Fruit fly (Drosophila melanogaster) whole organism, embryonic: ENCODE results near the gene woc.

Source experiments
- Atf-2 ChIP-seq: fragments of 200-800 bp; sonication (Bioruptor generic); optimal IDR thresholded peaks from 2 replicates; lab custom pipeline; 2016; ENCODE audit warnings: missing biosample characterization, missing genetic modification characterization
- Awh ChIP-seq: fragments of 200-800 bp; sonication (Bioruptor generic); IDR thresholded peaks from 2 replicates; pipeline ENCODE4, ENCODE4 v1.3.6; 2022; ENCODE audit warnings: missing biosample characterization, missing genetic modification characterization
- Bdp1 ChIP-seq: fragments of 200-800 bp; sonication (Bioruptor generic); optimal IDR thresholded peaks from 3 replicates; lab custom pipeline; 2016; ENCODE audit warnings: missing biosample characterization, missing genetic modification characterization
- BtbVII ChIP-seq: fragments of 200-800 bp; sonication (Bioruptor generic); optimal IDR thresholded peaks from 3 replicates; lab custom pipeline; 2017; ENCODE audit warnings: missing biosample characterization, mild to moderate bottlenecking, missing genetic modification characterization
- CG10209 ChIP-seq: fragments of 200-800 bp; sonication (Bioruptor generic); optimal IDR thresholded peaks from 3 replicates; lab custom pipeline; 2017; ENCODE audit warnings: missing biosample characterization, mild to moderate bottlenecking, missing genetic modification characterization, missing genetic modification reagents
- CG11093 ChIP-seq: fragments of 200-800 bp; sonication (Bioruptor generic); IDR thresholded peaks from 3 replicates; pipeline ENCODE4 v1.3.6; 2022; ENCODE audit warnings: missing biosample characterization, missing genetic modification characterization
- CG12104 ChIP-seq: fragments of 200-800 bp; sonication (Bioruptor generic); optimal IDR thresholded peaks from 3 replicates; lab custom pipeline; 2016; ENCODE audit warnings: missing biosample characterization, missing genetic modification characterization
- CG13287 ChIP-seq: fragments of 200-800 bp; sonication (Bioruptor generic); IDR thresholded peaks from 2 replicates; pipeline ENCODE4 v1.3.6; 2022; ENCODE audit warnings: missing biosample characterization, missing genetic modification characterization; ENCODE audit not compliant: partially characterized antibody
- CG14050 ChIP-seq: fragments of 200-800 bp; sonication (Bioruptor generic); IDR thresholded peaks from 3 replicates; pipeline ENCODE4 v1.3.6; 2022; ENCODE audit warnings: missing biosample characterization, missing genetic modification characterization
- CG16813 ChIP-seq: fragments of 200-800 bp; sonication (Bioruptor generic); IDR thresholded peaks from 3 replicates; pipeline ENCODE4 v1.3.6; 2022; ENCODE audit warnings: missing biosample characterization, missing genetic modification characterization; ENCODE audit not compliant: partially characterized antibody
- CG17568 ChIP-seq: fragments of 200-800 bp; sonication (Bioruptor generic); optimal IDR thresholded peaks from 2 replicates; lab custom pipeline; 2018; ENCODE audit warnings: missing biosample characterization, mild to moderate bottlenecking, missing genetic modification characterization, moderate library complexity
- CG2202 ChIP-seq: fragments of 200-800 bp; sonication (Bioruptor generic); optimal IDR thresholded peaks from 2 replicates; lab custom pipeline; 2018; ENCODE audit warnings: missing biosample characterization, mild to moderate bottlenecking, missing genetic modification characterization
- CG30020 ChIP-seq: fragments of 200-800 bp; optimal IDR thresholded peaks from 2 replicates; lab custom pipeline; 2019; ENCODE audit warnings: missing biosample characterization, mild to moderate bottlenecking, missing genetic modification characterization, moderate library complexity
- CG4282 ChIP-seq: fragments of 200-800 bp; sonication (Bioruptor generic); optimal IDR thresholded peaks from 2 replicates; lab custom pipeline; 2016; ENCODE audit warnings: missing biosample characterization, missing genetic modification characterization
- CG43689 ChIP-seq: fragments of 200-800 bp; sonication (Bioruptor generic); IDR thresholded peaks from 2 replicates; pipeline ENCODE4 v1.3.6; 2022; ENCODE audit warnings: missing biosample characterization, missing genetic modification characterization
- CG4730 ChIP-seq: fragments of 200-800 bp; sonication (Bioruptor generic); IDR thresholded peaks from 2 replicates; pipeline ENCODE4 v1.3.6; 2022; ENCODE audit warnings: missing biosample characterization, missing genetic modification characterization
- CG7556 ChIP-seq: fragments of 200-800 bp; sonication (Bioruptor generic); optimal IDR thresholded peaks from 2 replicates; lab custom pipeline; 2017; ENCODE audit warnings: missing biosample characterization, mild to moderate bottlenecking, missing genetic modification characterization
- CG7928 ChIP-seq: fragments of 200-800 bp; sonication (Bioruptor generic); optimal IDR thresholded peaks from 2 replicates; lab custom pipeline; 2017; ENCODE audit warnings: missing biosample characterization, mild to moderate bottlenecking, missing genetic modification characterization
- CG8359 ChIP-seq: fragments of 200-800 bp; sonication (Bioruptor generic); optimal IDR thresholded peaks from 2 replicates; lab custom pipeline; 2017; ENCODE audit warnings: missing biosample characterization, mild to moderate bottlenecking, missing genetic modification characterization, borderline replicate concordance
- CG9817 ChIP-seq: fragments of 200-800 bp; sonication (Bioruptor generic); optimal IDR thresholded peaks from 2 replicates; lab custom pipeline; 2018; ENCODE audit warnings: missing biosample characterization, mild to moderate bottlenecking, missing genetic modification characterization, moderate library complexity
- CG9876 ChIP-seq: fragments of 200-800 bp; sonication (Bioruptor generic); optimal IDR thresholded peaks from 2 replicates; lab custom pipeline; 2016; ENCODE audit warnings: missing biosample characterization, missing genetic modification characterization
- CrebB ChIP-seq: fragments of 200-800 bp; sonication (Bioruptor generic); optimal IDR thresholded peaks from 3 replicates; lab custom pipeline; 2018; ENCODE audit warnings: missing biosample characterization, mild to moderate bottlenecking, missing genetic modification characterization
- Deaf1 ChIP-seq: fragments of 200-800 bp; optimal IDR thresholded peaks from 3 replicates; lab custom pipeline; 2019; ENCODE audit warnings: missing biosample characterization, mild to moderate bottlenecking, missing genetic modification characterization, moderate library complexity
- Fer1 ChIP-seq: fragments of 200-800 bp; sonication (Bioruptor generic); optimal IDR thresholded peaks from 2 replicates; lab custom pipeline; 2017; ENCODE audit warnings: missing biosample characterization, mild to moderate bottlenecking, missing genetic modification characterization
- GATAe ChIP-seq: fragments of 200-800 bp; sonication (Bioruptor generic); conservative IDR thresholded peaks from 2 replicates; pipeline ENCODE4 v1.3.6; 2022; ENCODE audit warnings: missing biosample characterization, missing genetic modification characterization
- Med ChIP-seq: fragments of 200-800 bp; sonication (Bioruptor generic); peaks from one replicate; lab custom pipeline; 2016; ENCODE audit warnings: missing biosample characterization, missing genetic modification characterization, mild to moderate bottlenecking, inconsistent platforms, moderate library complexity
- NfI ChIP-seq: fragments of 200-800 bp; sonication (Bioruptor generic); optimal IDR thresholded peaks from 3 replicates; lab custom pipeline; 2018; ENCODE audit warnings: missing biosample characterization, mild to moderate bottlenecking, missing genetic modification characterization, moderate library complexity
- Sin3A ChIP-seq: fragments of >200 bp; optimal IDR thresholded peaks from 2 replicates; lab custom pipeline; 2018
- YL-1 ChIP-seq: fragments of 200-800 bp; sonication (Bioruptor generic); optimal IDR thresholded peaks from 3 replicates; lab custom pipeline; 2017; ENCODE audit warnings: missing biosample characterization, mild to moderate bottlenecking, missing genetic modification characterization
- abd-A ChIP-seq: fragments of 200-800 bp; sonication (Bioruptor generic); optimal IDR thresholded peaks from 3 replicates; lab custom pipeline; 2019; ENCODE audit warnings: missing biosample characterization, mild to moderate bottlenecking, missing genetic modification characterization, moderate library complexity
- ap ChIP-seq: fragments of 200-800 bp; sonication (Bioruptor generic); IDR thresholded peaks from 2 replicates; pipeline ENCODE4 v1.3.6; 2022; ENCODE audit warnings: missing biosample characterization, missing genetic modification characterization
- chif ChIP-seq, 2 experiments: fragments of 200-800 bp; sonication (Bioruptor generic); optimal IDR thresholded peaks; 3 replicates each; lab custom pipeline; 2016; ENCODE audit warnings: missing biosample characterization in 2 of 2, missing genetic modification characterization in 2 of 2
- cwo ChIP-seq: fragments of 200-800 bp; sonication (Bioruptor generic); optimal IDR thresholded peaks from 3 replicates; lab custom pipeline; 2017; ENCODE audit warnings: missing biosample characterization, missing genetic modification characterization, mild to moderate bottlenecking, moderate library complexity, missing genetic modification reagents
- da ChIP-seq: fragments of 200-800 bp; sonication (Bioruptor generic); optimal IDR thresholded peaks from 2 replicates; lab custom pipeline; 2016; ENCODE audit warnings: missing biosample characterization, missing genetic modification characterization
- dmrt11E ChIP-seq: fragments of 200-800 bp; sonication (Bioruptor generic); optimal IDR thresholded peaks from 3 replicates; lab custom pipeline; 2018; ENCODE audit warnings: missing biosample characterization, mild to moderate bottlenecking, missing genetic modification characterization, moderate library complexity
- en ChIP-seq: fragments of 200-800 bp; sonication (Bioruptor generic); optimal IDR thresholded peaks from 2 replicates; lab custom pipeline; 2016; ENCODE audit warnings: missing biosample characterization, missing genetic modification characterization
- grau ChIP-seq: fragments of 200-800 bp; optimal IDR thresholded peaks from 3 replicates; lab custom pipeline; 2019; ENCODE audit warnings: missing biosample characterization, mild to moderate bottlenecking, missing genetic modification characterization, moderate library complexity
- grn ChIP-seq: fragments of 200-800 bp; sonication (Bioruptor generic); optimal IDR thresholded peaks from 3 replicates; lab custom pipeline; 2017; ENCODE audit warnings: missing biosample characterization, missing genetic modification characterization
- gsb ChIP-seq: fragments of 200-800 bp; sonication (Bioruptor generic); IDR thresholded peaks from 2 replicates; pipeline ENCODE4 v1.3.6; 2022; ENCODE audit warnings: missing biosample characterization, missing genetic modification characterization
- her ChIP-seq: fragments of 200-800 bp; sonication (Bioruptor generic); optimal IDR thresholded peaks from 2 replicates; lab custom pipeline; 2016; ENCODE audit warnings: missing biosample characterization, missing genetic modification characterization
- inv ChIP-seq: fragments of 200-800 bp; sonication (Bioruptor generic); IDR thresholded peaks from 2 replicates; pipeline ENCODE4 v1.3.6; 2022; ENCODE audit warnings: missing biosample characterization, missing genetic modification characterization; ENCODE audit not compliant: partially characterized antibody
- knrl ChIP-seq: fragments of 200-800 bp; sonication (Bioruptor generic); IDR thresholded peaks from 3 replicates; pipeline ENCODE4 v1.3.6; 2022; ENCODE audit warnings: missing biosample characterization, missing genetic modification characterization; ENCODE audit not compliant: partially characterized antibody
- lab ChIP-seq: fragments of 200-800 bp; sonication (Bioruptor generic); optimal IDR thresholded peaks from 3 replicates; lab custom pipeline; 2017; ENCODE audit warnings: missing biosample characterization, missing genetic modification characterization, mild to moderate bottlenecking, moderate library complexity, missing genetic modification reagents
- mam ChIP-seq: fragments of 200-800 bp; sonication (Bioruptor generic); optimal IDR thresholded peaks from 3 replicates; lab custom pipeline; 2016; ENCODE audit warnings: missing biosample characterization, missing genetic modification characterization
- pfk ChIP-seq: fragments of 200-800 bp; sonication (Bioruptor generic); optimal IDR thresholded peaks from 2 replicates; lab custom pipeline; 2018; ENCODE audit warnings: missing biosample characterization, mild to moderate bottlenecking, missing genetic modification characterization, moderate library complexity
- ro ChIP-seq: fragments of 200-800 bp; sonication (Bioruptor generic); IDR thresholded peaks from 2 replicates; pipeline ENCODE4 v1.3.6; 2022; ENCODE audit warnings: missing biosample characterization, missing genetic modification characterization
- slou ChIP-seq: fragments of 200-800 bp; sonication (Bioruptor generic); optimal IDR thresholded peaks from 3 replicates; lab custom pipeline; 2016; ENCODE audit warnings: missing biosample characterization, missing genetic modification characterization
- sob ChIP-seq: fragments of 200-800 bp; sonication (Bioruptor generic); IDR thresholded peaks from 2 replicates; pipeline ENCODE4 v1.3.6; 2022; ENCODE audit warnings: missing biosample characterization, missing genetic modification characterization
- tin ChIP-seq: fragments of 200-800 bp; sonication (Bioruptor generic); optimal IDR thresholded peaks from 3 replicates; lab custom pipeline; 2016; ENCODE audit warnings: missing biosample characterization, missing genetic modification characterization
- vfl ChIP-seq: fragments of 200-800 bp; sonication (Bioruptor generic); optimal IDR thresholded peaks from 2 replicates; lab custom pipeline; 2016; ENCODE audit warnings: missing biosample characterization, missing genetic modification characterization
- z ChIP-seq: fragments of 200-800 bp; sonication (Bioruptor generic); IDR thresholded peaks from 3 replicates; pipeline ENCODE4 v1.3.6; 2022; ENCODE audit warnings: missing biosample characterization, missing genetic modification characterization

Gene woc

dm6 chr3R:27246264-27246663 lies 17.6 kb downstream of the woc start (continued):
- TF ChIP-seq slou (GFP tag; lab: Kevin White, UChicago) (no peak), CG11093 (GFP tag; lab: Robert Waterston, UW) (no peak), CG7556 (GFP tag; lab: Kevin White, UChicago) (peak; percentile 86), cwo (GFP tag; lab: Kevin White, UChicago) (peak; percentile 78), abd-A (peak; percentile 62), vfl (GFP tag; lab: Kevin White, UChicago) (no peak), CG10209 (GFP tag; lab: Kevin White, UChicago) (peak; percentile 78), grn (GFP tag; lab: Kevin White, UChicago) (no peak), tin (GFP tag; lab: Kevin White, UChicago) (peak; percentile 61), CG9876 (no peak), z (no peak), grau (tag; lab: Kevin White, UChicago) (peak; percentile 91), CG43689 (GFP tag; lab: Robert Waterston, UW) (no peak), CG9817 (tag; lab: Kevin White, UChicago) (peak; percentile 48), Sin3A (no peak), ap (GFP tag; lab: Robert Waterston, UW) (0 out of 2 replicates have a peak, but pooled peaks have one; percentile 49), da (GFP tag; lab: Kevin White, UChicago) (no peak), dmrt11E (tag; lab: Kevin White, UChicago) (peak; percentile 91), CG14050 (GFP tag; lab: Robert Waterston, UW) (no peak; the same call in 2 of the 3 replicates), CG13287 (GFP tag; lab: Robert Waterston, UW) (no peak), NfI (peak; percentile 52), mam (no peak), BtbVII (peak; percentile 69), YL-1 (GFP tag; lab: Kevin White, UChicago) (no peak), CG17568 (GFP tag; lab: Kevin White, UChicago) (no peak), ro (GFP tag; lab: Robert Waterston, UW) (peak; percentile 13; the same call in 1 of the 2 replicates), Bdp1 (GFP tag; lab: Kevin White, UChicago) (no peak), CG16813 (GFP tag; lab: Robert Waterston, UW) (no peak), chif (GFP tag; optimal IDR thresholded peaks at IDR 0.05; lab: Kevin White, UChicago) (peak in 1 of 2 experiments; percentile 14), pfk (GFP tag; lab: Kevin White, UChicago) (no peak), gsb (GFP tag; lab: Robert Waterston, UW) (no peak), lab (GFP tag; lab: Kevin White, UChicago) (peak; percentile 79), CG7928 (GFP tag; lab: Kevin White, UChicago) (no peak), CG30020 (peak; percentile 68), her (GFP tag; lab: Kevin White, UChicago) (no peak), CG8359 (GFP tag; lab: Kevin White, UChicago) (peak; percentile 2), knrl (GFP tag; lab: Robert Waterston, UW) (no peak), inv (GFP tag; lab: Robert Waterston, UW) (no peak), Fer1 (GFP tag; lab: Kevin White, UChicago) (peak; percentile 81), Awh (no peak), GATAe (no peak), CrebB (tag; lab: Kevin White, UChicago) (peak; percentile 68), CG4730 (peak; percentile 31; the same call in 1 of the 2 replicates), Med (GFP tag; lab: Kevin White, UChicago) (no peak), Atf-2 (GFP tag; lab: Kevin White, UChicago) (no peak), CG12104 (GFP tag; lab: Kevin White, UChicago) (peak; percentile 75), Deaf1 (peak; percentile 75), en (no peak), CG4282 (GFP tag; lab: Kevin White, UChicago) (no peak), CG2202 (tag; lab: Kevin White, UChicago) (peak; percentile 72), sob (peak; percentile 36; the same call in 1 of the 2 replicates)
